Worm (Caenorhabditis elegans): ENCODE measurements around the gene cthd-1.

The cthd-1 gene

DNA sequence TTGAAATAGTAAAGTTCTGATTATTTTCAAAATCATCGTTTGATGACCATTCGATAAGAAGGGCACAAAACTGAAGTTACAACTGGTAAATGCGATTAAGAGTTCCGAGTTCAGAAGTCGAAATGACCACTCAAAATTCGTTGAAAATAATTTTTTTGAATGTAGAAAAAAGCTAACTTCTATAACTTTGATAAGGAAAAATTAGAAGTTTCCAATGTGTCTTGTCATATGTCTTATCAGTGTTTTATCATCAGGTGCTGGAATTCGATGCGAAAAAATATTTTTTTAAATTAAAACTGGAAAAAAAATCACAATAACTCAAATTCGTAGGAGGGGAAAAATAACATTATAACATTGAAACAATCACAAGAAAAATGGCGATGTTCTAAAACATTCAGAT lies 47.6 kb downstream of the cthd-1 start:
- TF ChIP-seq spr-1 (tag; optimal IDR thresholded peaks at IDR 0.05) (no peak), D1046.2 (GFP tag; IDR thresholded peaks at IDR 0.05) (no peak), nhr-11 (tag; optimal IDR thresholded peaks at IDR 0.05) (no peak), hlh-30 (tag; optimal IDR thresholded peaks at IDR 0.05; ENCODE audit: insufficient read depth) (peak; percentile 17), aha-1 (tag) (peak; percentile 38), dmd-8 (GFP tag; IDR thresholded peaks at IDR 0.05) (no peak), Y75B8A.6 (GFP tag; IDR thresholded peaks at IDR 0.05) (no peak), nhr-76 (tag; optimal IDR thresholded peaks at IDR 0.05) (no peak), spr-3 (GFP tag; optimal IDR thresholded peaks at IDR 0.05) (no peak), zip-2 (tag; optimal IDR thresholded peaks at IDR 0.05) (no peak), gei-8 (GFP tag; optimal IDR thresholded peaks at IDR 0.05) (no peak), nhr-111 (GFP tag; optimal IDR thresholded peaks at IDR 0.05) (no peak), lin-1 (GFP tag; IDR thresholded peaks at IDR 0.05) (no peak), pqm-1 (tag; optimal IDR thresholded peaks at IDR 0.05) (peak; percentile 65), nhr-42 (GFP tag; IDR thresholded peaks at IDR 0.05) (no peak), madf-9 (GFP tag; conservative IDR thresholded peaks at IDR 0.05) (no peak), R02D3.7 (tag; optimal IDR thresholded peaks at IDR 0.05) (no peak), nhr-25 (tag; optimal IDR thresholded peaks at IDR 0.05; ENCODE audit: borderline replicate concordance, insufficient read depth) (no peak), dmd-6 (GFP tag; IDR thresholded peaks at IDR 0.05) (peak; percentile 30; the same call in 1 of the 2 replicates), daf-16 (GFP tag; optimal IDR thresholded peaks at IDR 0.05) (no peak), daf-16 (tag; optimal IDR thresholded peaks at IDR 0.05) (peak; percentile 55), sdz-12 (GFP tag; optimal IDR thresholded peaks at IDR 0.05) (no peak), Y48G9A.11 (GFP tag; IDR thresholded peaks at IDR 0.05) (no peak), dve-1 (tag; optimal IDR thresholded peaks at IDR 0.05; ENCODE audit: insufficient read depth) (peak; percentile 32), lim-7 (GFP tag; IDR thresholded peaks at IDR 0.05) (no peak), lsy-2 (tag; optimal IDR thresholded peaks at IDR 0.05) (no peak), hlh-11 (tag; optimal IDR thresholded peaks at IDR 0.05) (peak; percentile 44), ceh-32 (tag; optimal IDR thresholded peaks at IDR 0.05; ENCODE audit: poor library complexity) (no peak), ama-1 (optimal IDR thresholded peaks at IDR 0.05) (no peak), attf-4 (tag; optimal IDR thresholded peaks at IDR 0.05) (no peak), F26F4.8 (GFP tag; conservative IDR thresholded peaks at IDR 0.05) (no peak), nhr-28 (tag; optimal IDR thresholded peaks at IDR 0.05) (peak; percentile 29)

All from whole organism, L4 larva.